3 worm cellular contexts compared by ENCODE assay signal in the genomic region with DNA sequence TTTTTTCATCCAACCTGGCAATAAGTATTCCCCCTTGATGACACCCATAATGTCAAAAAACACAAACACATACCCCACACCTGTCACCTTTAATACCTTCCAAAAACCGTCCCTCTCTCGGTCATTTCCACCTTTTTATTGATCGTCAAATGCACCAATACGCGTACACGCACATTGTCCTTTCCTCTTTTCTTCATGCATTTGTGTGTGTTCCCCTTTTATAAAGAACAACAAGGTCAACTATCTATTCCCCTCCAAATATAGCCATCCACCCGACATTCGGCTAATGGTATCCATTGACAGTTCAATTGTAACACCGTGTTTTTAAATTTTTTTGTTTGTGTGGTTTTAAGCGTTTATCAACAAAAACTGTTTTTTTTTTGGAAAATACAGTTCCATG.
A peak's percentile ranks its signal among the peaks of the same experiment; 100 is the strongest.
TF ChIP-seq lines count a peak whose summit lies in the region.

No protein-coding gene starts in this region.

TF ChIP-seq in whole organism, early embryonic, 17 proteins besides CTCF, POLR2A, EP300 and RAD21:
- TF ChIP-seq tbx-11 (GFP tag; IDR thresholded peaks at IDR 0.05; lab: Robert Waterston, UW) = 0 out of 2 replicates have a peak, but pooled peaks have one; percentile 15
- TF ChIP-seq tbx-37 (GFP tag; conservative IDR thresholded peaks at IDR 0.05; lab: Robert Waterston, UW) = no peak
- no peak for TF ChIP-seq flt-1 (GFP tag; IDR thresholded peaks at IDR 0.05; lab: Robert Waterston, UW)
- no peak for TF ChIP-seq ama-1 (optimal IDR thresholded peaks at IDR 0.05; lab: Kevin White, UChicago)
- no peak for TF ChIP-seq ets-7 (tag; optimal IDR thresholded peaks at IDR 0.05; lab: Kevin White, UChicago)

TF ChIP-seq in whole organism, late embryonic, 69 proteins besides CTCF, POLR2A, EP300 and RAD21:
- TF ChIP-seq ceh-31 (tag; optimal IDR thresholded peaks at IDR 0.05; lab: Kevin White, UChicago) (peak; percentile 9), sox-2 (GFP tag; IDR thresholded peaks at IDR 0.05; lab: Robert Waterston, UW) (peak; percentile 41), ceh-14 (tag; optimal IDR thresholded peaks at IDR 0.05; lab: Kevin White, UChicago) (no peak), nfya-1 (tag; optimal IDR thresholded peaks at IDR 0.05; lab: Kevin White, UChicago) (peak; percentile 58)

TF ChIP-seq in whole organism, mixed stage, embryonic, 35 proteins besides CTCF, POLR2A, EP300 and RAD21:
- TF ChIP-seq nhr-2 (tag; optimal IDR thresholded peaks at IDR 0.05; lab: Kevin White, UChicago) (peak; percentile 98), mep-1 (tag; optimal IDR thresholded peaks at IDR 0.05; lab: Kevin White, UChicago) (no peak)
